Worm (Caenorhabditis elegans) whole organism, late embryonic: ENCODE results near the gene egl-17.

Source experiments
- C08G9.2 ChIP-seq: sonication (generic microtip); optimal IDR thresholded peaks from 2 replicates; lab custom pipeline; 2016; ENCODE audit warnings: mild to moderate bottlenecking, missing genetic modification characterization, moderate library complexity, missing compliant biosample characterization
- C38D4.7 ChIP-seq: fragments of 200-800 bp; sonication (Bioruptor generic); optimal IDR thresholded peaks from 2 replicates; lab custom pipeline; 2018; ENCODE audit warnings: mild to moderate bottlenecking, missing genetic modification characterization, moderate library complexity, missing compliant biosample characterization
- K02D7.2 ChIP-seq: sonication (generic microtip); optimal IDR thresholded peaks from 2 replicates; lab custom pipeline; 2017; ENCODE audit warnings: mild to moderate bottlenecking, missing genetic modification characterization, missing compliant biosample characterization
- K09A11.1 ChIP-seq: sonication (generic microtip); optimal IDR thresholded peaks from 2 replicates; lab custom pipeline; 2017; ENCODE audit warnings: antibody characterized with exemption, mild to moderate bottlenecking, missing genetic modification characterization, missing compliant biosample characterization; ENCODE audit not compliant: insufficient read depth
- T23F11.4 ChIP-seq: fragments of 200-800 bp; sonication (Bioruptor generic); optimal IDR thresholded peaks from 2 replicates; lab custom pipeline; 2018; ENCODE audit warnings: mild to moderate bottlenecking, missing genetic modification characterization, missing compliant biosample characterization
- Y22D7AL.16 ChIP-seq: sonication (generic microtip); optimal IDR thresholded peaks from 2 replicates; lab custom pipeline; 2016; ENCODE audit warnings: missing genetic modification characterization, missing compliant biosample characterization
- ceh-14 ChIP-seq: sonication (generic microtip); optimal IDR thresholded peaks from 2 replicates; lab custom pipeline; 2016; ENCODE audit warnings: missing genotype, missing genetic modification characterization, missing compliant biosample characterization
- ceh-2 ChIP-seq: sonication (generic microtip); optimal IDR thresholded peaks from 2 replicates; lab custom pipeline; 2016; ENCODE audit warnings: missing genotype, missing genetic modification characterization, missing compliant biosample characterization
- ceh-22 ChIP-seq: sonication (generic microtip); optimal IDR thresholded peaks from 2 replicates; lab custom pipeline; 2017; ENCODE audit warnings: missing biosample characterization, missing genetic modification characterization
- ceh-24 ChIP-seq: sonication (generic microtip); optimal IDR thresholded peaks from 2 replicates; lab custom pipeline; 2016; ENCODE audit warnings: mild to moderate bottlenecking, missing genetic modification characterization, missing compliant biosample characterization
- ceh-31 ChIP-seq: sonication (generic microtip); optimal IDR thresholded peaks from 2 replicates; lab custom pipeline; 2016; ENCODE audit warnings: missing genetic modification characterization, missing compliant biosample characterization
- ceh-48 ChIP-seq: sonication (generic microtip); optimal IDR thresholded peaks from 2 replicates; lab custom pipeline; 2016; ENCODE audit warnings: missing genetic modification characterization, inconsistent platforms, missing compliant biosample characterization
- ceh-9 ChIP-seq: sonication (generic microtip); optimal IDR thresholded peaks from 2 replicates; lab custom pipeline; 2016; ENCODE audit warnings: mild to moderate bottlenecking, missing genetic modification characterization, inconsistent platforms, missing compliant biosample characterization
- che-1 ChIP-seq: sonication (generic microtip); optimal IDR thresholded peaks from 2 replicates; lab custom pipeline; 2016; ENCODE audit warnings: mild to moderate bottlenecking, missing genetic modification characterization, missing compliant biosample characterization
- dve-1 ChIP-seq: sonication (generic microtip); optimal IDR thresholded peaks from 2 replicates; lab custom pipeline; 2017; ENCODE audit warnings: antibody characterized with exemption, mild to moderate bottlenecking, missing genetic modification characterization, missing compliant biosample characterization
- elt-2 ChIP-seq: sonication (generic microtip); optimal IDR thresholded peaks from 2 replicates; lab custom pipeline; 2016; ENCODE audit warnings: missing genetic modification reagents, missing genetic modification characterization, missing compliant biosample characterization
- ets-4 ChIP-seq: sonication (generic microtip); optimal IDR thresholded peaks from 2 replicates; lab custom pipeline; 2016; ENCODE audit warnings: missing genetic modification characterization, missing compliant biosample characterization
- eyg-1 ChIP-seq: sonication (generic microtip); optimal IDR thresholded peaks from 2 replicates; lab custom pipeline; 2016; ENCODE audit warnings: missing genotype, missing genetic modification characterization, missing compliant biosample characterization
- fax-1 ChIP-seq: sonication (generic microtip); optimal IDR thresholded peaks from 2 replicates; lab custom pipeline; 2016; ENCODE audit warnings: missing genotype, missing genetic modification characterization, missing compliant biosample characterization
- fkh-10 ChIP-seq: fragments of 150-350 bp; optimal IDR thresholded peaks from 2 replicates; lab custom pipeline; 2014; ENCODE audit warnings: missing biosample characterization, missing genetic modification reagents, missing genetic modification characterization
- fkh-6 ChIP-seq: sonication (generic microtip); optimal IDR thresholded peaks from 2 replicates; lab custom pipeline; 2016; ENCODE audit warnings: missing genetic modification characterization, missing compliant biosample characterization
- gmeb-2 ChIP-seq: sonication (generic microtip); optimal IDR thresholded peaks from 2 replicates; lab custom pipeline; 2016; ENCODE audit warnings: missing genetic modification characterization, inconsistent platforms, missing compliant biosample characterization
- hlh-13 ChIP-seq: fragments of 200-800 bp; sonication (Bioruptor generic); optimal IDR thresholded peaks from 2 replicates; lab custom pipeline; 2018; ENCODE audit warnings: mild to moderate bottlenecking, missing genetic modification characterization, missing compliant biosample characterization
- hlh-15 ChIP-seq: sonication (generic microtip); optimal IDR thresholded peaks from 2 replicates; lab custom pipeline; 2016; ENCODE audit warnings: missing genetic modification characterization, missing compliant biosample characterization
- hlh-30 ChIP-seq: sonication (generic microtip); optimal IDR thresholded peaks from 2 replicates; lab custom pipeline; 2017; ENCODE audit warnings: antibody characterized with exemption, missing genetic modification characterization, missing compliant biosample characterization; ENCODE audit not compliant: insufficient read depth
- hlh-6 ChIP-seq: sonication (generic microtip); optimal IDR thresholded peaks from 2 replicates; lab custom pipeline; 2016; ENCODE audit warnings: missing genotype, missing genetic modification characterization, missing compliant biosample characterization
- lin-11 ChIP-seq: fragments of 200-800 bp; sonication (Bioruptor generic); optimal IDR thresholded peaks from 2 replicates; lab custom pipeline; 2018; ENCODE audit warnings: mild to moderate bottlenecking, missing genetic modification characterization, missing compliant biosample characterization
- madf-2 ChIP-seq: sonication (generic microtip); optimal IDR thresholded peaks from 2 replicates; lab custom pipeline; 2017; ENCODE audit warnings: missing genetic modification characterization, missing compliant biosample characterization
- mec-3 ChIP-seq: sonication (generic microtip); optimal IDR thresholded peaks from 2 replicates; lab custom pipeline; 2016; ENCODE audit warnings: borderline replicate concordance, missing genetic modification characterization, missing compliant biosample characterization
- nhr-11 ChIP-seq: fragments of 150-350 bp; optimal IDR thresholded peaks from 2 replicates; lab custom pipeline; 2014; ENCODE audit warnings: missing biosample characterization, missing genetic modification characterization
- nhr-232 ChIP-seq: sonication (generic microtip); optimal IDR thresholded peaks from 2 replicates; lab custom pipeline; 2016; ENCODE audit warnings: missing genetic modification characterization, missing compliant biosample characterization
- npax-4 ChIP-seq: sonication (generic microtip); optimal IDR thresholded peaks from 2 replicates; lab custom pipeline; 2016; ENCODE audit warnings: missing genetic modification characterization, missing compliant biosample characterization
- pag-3 ChIP-seq: sonication (generic microtip); optimal IDR thresholded peaks from 2 replicates; lab custom pipeline; 2016; ENCODE audit warnings: missing compliant biosample characterization, missing genetic modification characterization, borderline replicate concordance
- pat-9 ChIP-seq: fragments of 200-800 bp; sonication (Bioruptor generic); optimal IDR thresholded peaks from 2 replicates; lab custom pipeline; 2018; ENCODE audit warnings: mild to moderate bottlenecking, missing genetic modification characterization, moderate library complexity, missing compliant biosample characterization
- pax-1 ChIP-seq: fragments of 150-350 bp; optimal IDR thresholded peaks from 2 replicates; lab custom pipeline; 2014; ENCODE audit warnings: missing biosample characterization, missing genetic modification characterization
- pha-2 ChIP-seq: sonication (generic microtip); optimal IDR thresholded peaks from 2 replicates; lab custom pipeline; 2017; ENCODE audit warnings: mild to moderate bottlenecking, missing genetic modification characterization, missing compliant biosample characterization
- pqm-1 ChIP-seq: sonication (generic microtip); optimal IDR thresholded peaks from 2 replicates; lab custom pipeline; 2016; ENCODE audit warnings: missing genetic modification characterization, missing compliant biosample characterization
- pros-1 ChIP-seq: fragments of 150-350 bp; optimal IDR thresholded peaks from 2 replicates; lab custom pipeline; 2014; ENCODE audit warnings: missing biosample characterization, missing genetic modification reagents, missing genetic modification characterization
- ref-2 ChIP-seq: sonication (generic microtip); optimal IDR thresholded peaks from 2 replicates; lab custom pipeline; 2016; ENCODE audit warnings: missing genetic modification characterization, missing compliant biosample characterization
- sox-2 ChIP-seq: fragments of 200-800 bp; sonication (Bioruptor generic); IDR thresholded peaks from 2 replicates; pipeline ENCODE4 v1.3.6; 2022; ENCODE audit warnings: missing genetic modification reagents, missing genetic modification characterization, missing compliant biosample characterization
- sox-4 ChIP-seq: sonication (generic microtip); optimal IDR thresholded peaks from 2 replicates; lab custom pipeline; 2017; ENCODE audit warnings: mild to moderate bottlenecking, missing genetic modification characterization, inconsistent platforms, missing compliant biosample characterization
- tbx-7 ChIP-seq: sonication (generic microtip); optimal IDR thresholded peaks from 2 replicates; lab custom pipeline; 2016; ENCODE audit warnings: missing genotype, missing genetic modification characterization, missing compliant biosample characterization
- ttx-3 ChIP-seq: sonication (generic microtip); optimal IDR thresholded peaks from 2 replicates; lab custom pipeline; 2016; ENCODE audit warnings: missing genetic modification reagents, missing genetic modification characterization, missing compliant biosample characterization
- unc-86 ChIP-seq: sonication (generic microtip); optimal IDR thresholded peaks from 2 replicates; lab custom pipeline; 2016; ENCODE audit warnings: missing genetic modification characterization, missing compliant biosample characterization
- zip-5 ChIP-seq: sonication (generic microtip); optimal IDR thresholded peaks from 2 replicates; lab custom pipeline; 2016; ENCODE audit warnings: missing genetic modification characterization, missing compliant biosample characterization
- ztf-16 ChIP-seq: sonication (generic microtip); optimal IDR thresholded peaks from 2 replicates; lab custom pipeline; 2017; ENCODE audit warnings: missing genetic modification characterization, missing compliant biosample characterization

The egl-17 gene

DNA sequence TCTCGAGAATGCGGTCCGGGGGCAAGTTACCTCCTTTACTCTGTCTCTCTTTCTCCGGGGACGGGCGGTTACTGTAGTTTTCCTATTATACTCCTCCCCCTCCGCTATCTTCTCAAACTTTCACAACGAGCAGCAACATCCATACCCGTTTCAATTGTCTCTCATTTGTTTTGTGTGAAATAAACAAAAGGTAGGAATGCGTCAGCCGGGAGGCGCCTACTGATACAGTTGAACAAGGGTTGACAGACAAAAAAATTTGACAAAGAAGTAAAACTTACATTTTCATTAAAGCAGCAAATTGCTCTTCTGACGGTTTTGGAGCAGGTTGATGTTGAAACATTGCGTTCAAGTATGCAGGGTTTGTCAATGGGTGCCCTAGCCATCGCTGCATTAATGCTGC lies 15.5 kb downstream of the egl-17 start:
- no peak for TF ChIP-seq K09A11.1 (tag; lab: Kevin White, UChicago)
- TF ChIP-seq fkh-10 (GFP tag; lab: Kevin White, UChicago) = no peak
- TF ChIP-seq C08G9.2 (tag; lab: Kevin White, UChicago) = no peak
- no peak for TF ChIP-seq gmeb-2 (tag; lab: Kevin White, UChicago)
- TF ChIP-seq lin-11 = no peak
- TF ChIP-seq sox-2 (GFP tag; lab: Robert Waterston, UW) = no peak
- no peak for TF ChIP-seq ttx-3 (tag; lab: Kevin White, UChicago)
- no peak for TF ChIP-seq ets-4
- TF ChIP-seq pqm-1 (tag; lab: Kevin White, UChicago) = no peak
- no peak for TF ChIP-seq pha-2 (tag; lab: Kevin White, UChicago)
- no peak for TF ChIP-seq Y22D7AL.16
- no peak for TF ChIP-seq ceh-22 (tag; lab: Kevin White, UChicago)
- no peak for TF ChIP-seq hlh-15 (tag; lab: Kevin White, UChicago)
- TF ChIP-seq ceh-48 = no peak
- TF ChIP-seq T23F11.4 (GFP tag; lab: Kevin White, UChicago) = no peak
- TF ChIP-seq hlh-13 = no peak
- TF ChIP-seq unc-86 (tag; lab: Kevin White, UChicago) = no peak
- TF ChIP-seq npax-4 = no peak
- TF ChIP-seq madf-2 (tag; lab: Kevin White, UChicago) = no peak
- TF ChIP-seq pat-9 (tag; lab: Kevin White, UChicago) = no peak

DNA sequence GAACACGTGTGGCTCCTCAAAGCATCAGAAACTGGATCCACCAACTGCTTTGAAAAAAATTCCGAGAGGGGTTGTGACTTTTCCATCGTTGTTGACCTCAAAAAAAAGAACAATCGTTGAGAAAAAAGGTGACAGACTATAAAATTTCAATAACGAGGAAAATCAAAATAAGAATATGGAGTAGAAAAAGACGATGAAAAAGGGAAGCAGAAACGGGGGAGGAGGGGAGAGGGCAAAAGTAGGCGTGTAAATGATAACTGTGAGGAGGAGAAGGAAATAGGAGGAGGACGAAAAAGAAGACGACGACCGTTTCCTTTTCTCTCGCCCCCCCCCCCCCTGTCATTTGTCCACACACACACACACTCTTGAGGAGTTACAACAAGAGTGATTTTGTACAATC lies 17.4 kb downstream of the egl-17 start, which contains the start of gene B0310.2:
Gene B0310.2, minus strand, starts transcription at position 101 of the 400 bp plus-strand sequence.
- TF ChIP-seq fkh-10 (GFP tag; lab: Kevin White, UChicago) (no peak), hlh-30 (no peak), pha-2 (tag; lab: Kevin White, UChicago) (no peak), hlh-6 (tag; lab: Kevin White, UChicago) (no peak), nhr-11 (tag; lab: Kevin White, UChicago) (no peak), fkh-6 (tag; lab: Kevin White, UChicago) (no peak), ceh-9 (tag; lab: Kevin White, UChicago) (no peak)

DNA sequence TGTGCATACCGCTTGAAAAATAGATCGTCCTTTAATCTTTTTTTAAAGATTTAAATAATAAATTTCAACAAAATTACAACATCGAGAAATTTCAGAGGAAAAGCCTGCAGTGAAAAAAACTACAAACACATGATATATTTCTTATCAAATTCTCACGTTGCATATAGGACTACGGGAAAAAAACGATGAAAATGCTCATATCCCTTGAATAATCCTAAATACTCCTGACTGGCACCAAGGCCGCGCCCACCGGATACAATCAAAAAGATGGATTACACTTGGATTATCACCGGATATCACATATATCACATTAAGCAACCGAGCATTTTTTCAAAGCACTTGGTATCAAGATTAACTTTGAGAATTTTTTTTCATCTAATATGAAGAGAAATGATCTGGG lies 24.5 kb downstream of the egl-17 start:
- TF ChIP-seq hlh-30 (no peak), elt-2 (tag; lab: Kevin White, UChicago) (no peak), eyg-1 (no peak), K02D7.2 (tag; lab: Kevin White, UChicago) (no peak), ceh-31 (tag; lab: Kevin White, UChicago) (no peak), pag-3 (tag; lab: Kevin White, UChicago) (no peak), C38D4.7 (GFP tag; lab: Kevin White, UChicago) (no peak), ceh-14 (tag; lab: Kevin White, UChicago) (no peak), npax-4 (no peak), pax-1 (tag; lab: Kevin White, UChicago) (no peak), che-1 (no peak), fax-1 (tag; lab: Kevin White, UChicago) (no peak), ztf-16 (tag; lab: Kevin White, UChicago) (no peak), fkh-6 (tag; lab: Kevin White, UChicago) (no peak), ref-2 (tag; lab: Kevin White, UChicago) (no peak)
- TF ChIP-seq, all 69 proteins: peak for 0

DNA sequence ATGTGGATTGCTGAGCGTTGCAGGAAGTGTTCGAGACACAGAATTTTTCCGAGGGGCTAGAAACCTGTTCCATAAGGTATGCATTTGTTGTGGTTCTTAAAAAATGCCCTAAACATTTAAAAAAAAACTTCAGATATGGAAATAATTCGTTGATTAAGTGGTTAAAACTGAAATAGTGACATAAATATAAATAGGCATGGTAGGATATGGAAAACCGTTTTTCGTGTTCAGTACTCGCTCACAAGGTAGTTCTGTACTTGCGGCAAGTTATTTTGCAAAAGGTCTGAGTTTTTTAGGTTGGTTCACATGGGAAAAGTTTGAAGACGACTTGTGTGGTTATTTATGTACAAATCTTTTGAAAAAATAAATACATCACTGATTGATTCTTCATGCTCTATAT lies 31.4 kb downstream of the egl-17 start, which contains the start of gene B0310.3:
Gene B0310.3, minus strand, starts transcription at position 101 of the 400 bp plus-strand sequence.
- TF ChIP-seq mec-3 (tag; lab: Kevin White, UChicago) (no peak), unc-86 (tag; lab: Kevin White, UChicago) (no peak), nhr-232 (no peak), nhr-11 (tag; lab: Kevin White, UChicago) (no peak), tbx-7 (no peak), fkh-6 (tag; lab: Kevin White, UChicago) (no peak), ceh-24 (tag; lab: Kevin White, UChicago) (no peak), madf-2 (tag; lab: Kevin White, UChicago) (no peak), ztf-16 (tag; lab: Kevin White, UChicago) (no peak), pros-1 (tag; lab: Kevin White, UChicago) (no peak), dve-1 (no peak), zip-5 (tag; lab: Kevin White, UChicago) (no peak), ceh-2 (tag; lab: Kevin White, UChicago) (no peak), sox-4 (tag; lab: Kevin White, UChicago) (no peak), ets-4 (no peak), pha-2 (tag; lab: Kevin White, UChicago) (no peak)
